Worm (Caenorhabditis elegans) whole organism, young adult: ENCODE measurements around the gene srx-17.

ENCODE experiments used
- B0336.3 ChIP-seq: fragments of 200-800 bp; sonication (Bioruptor generic); IDR thresholded peaks from 2 replicates; pipeline ENCODE4 v1.3.6; 2022; ENCODE audit warnings: missing genetic modification characterization, missing compliant biosample characterization
- C06A6.2 ChIP-seq: fragments of 200-800 bp; sonication (Bioruptor generic); conservative IDR thresholded peaks from 2 replicates; pipeline ENCODE4 v1.3.6; 2022; ENCODE audit warnings: missing genetic modification characterization, missing compliant biosample characterization
- F10E7.11 ChIP-seq: sonication (generic microtip); optimal IDR thresholded peaks from 2 replicates; lab custom pipeline; 2017; ENCODE audit warnings: mild to moderate bottlenecking, missing genetic modification characterization, moderate library complexity, missing compliant biosample characterization
- F33H1.4 ChIP-seq: fragments of 200-800 bp; sonication (Bioruptor generic); IDR thresholded peaks from 2 replicates; pipeline ENCODE4 v1.3.6; 2022; ENCODE audit warnings: missing genetic modification reagents, missing genetic modification characterization, missing compliant biosample characterization
- F37B4.10 ChIP-seq: fragments of 200-800 bp; sonication (Bioruptor generic); IDR thresholded peaks from 2 replicates; pipeline ENCODE4 v1.3.6; 2022; ENCODE audit warnings: missing genetic modification characterization, missing compliant biosample characterization
- F57C9.4 ChIP-seq: sonication (generic microtip); optimal IDR thresholded peaks from 2 replicates; lab custom pipeline; 2017; ENCODE audit warnings: mild to moderate bottlenecking, missing genetic modification characterization, missing compliant biosample characterization
- K11D2.4 ChIP-seq: fragments of 200-800 bp; sonication (Bioruptor generic); IDR thresholded peaks from 2 replicates; pipeline ENCODE4 v1.3.6; 2022; ENCODE audit warnings: missing genetic modification reagents, missing genetic modification characterization, missing compliant biosample characterization
- Y53G8AR.9 ChIP-seq: fragments of 200-800 bp; sonication (Bioruptor generic); conservative IDR thresholded peaks from 2 replicates; pipeline ENCODE4 v1.3.6; 2022; ENCODE audit warnings: missing genetic modification reagents, missing genetic modification characterization, missing compliant biosample characterization
- Y67H2A.10 ChIP-seq: fragments of 200-800 bp; sonication (Bioruptor generic); conservative IDR thresholded peaks from 2 replicates; pipeline ENCODE4 v1.3.6; 2022; ENCODE audit warnings: missing genetic modification reagents, missing genetic modification characterization, missing compliant biosample characterization
- Y95B8A.8 ChIP-seq: fragments of 200-800 bp; sonication (Bioruptor generic); IDR thresholded peaks from 2 replicates; pipeline ENCODE4 v1.3.6; 2022; ENCODE audit warnings: missing genetic modification reagents, missing genetic modification characterization, missing compliant biosample characterization
- ZK185.1 ChIP-seq: sonication (generic microtip); optimal IDR thresholded peaks from 2 replicates; lab custom pipeline; 2016; ENCODE audit warnings: mild to moderate bottlenecking, missing genetic modification characterization, missing compliant biosample characterization; ENCODE audit not compliant: poor library complexity, severe bottlenecking
- atf-7 ChIP-seq: sonication (generic microtip); optimal IDR thresholded peaks from 2 replicates; lab custom pipeline; 2017; ENCODE audit warnings: mild to moderate bottlenecking, missing genetic modification characterization, missing compliant biosample characterization
- bed-2 ChIP-seq: fragments of 200-800 bp; sonication (Bioruptor generic); IDR thresholded peaks from 2 replicates; pipeline ENCODE4 v1.3.6; 2022; ENCODE audit warnings: missing genetic modification reagents, missing genetic modification characterization, missing compliant biosample characterization
- cebp-1 ChIP-seq, 2 experiments: fragments of 200-800 bp in 1 of 2; sonication (Bioruptor generic) in 1 of 2; sonication (generic microtip) in 1 of 2; IDR thresholded peaks in 1 of 2; optimal IDR thresholded peaks in 1 of 2; 2 replicates each; pipeline versions ENCODE4 v1.3.6 to Lab custom; 2017 to 2022; ENCODE audit warnings: missing compliant biosample characterization in 2 of 2, missing genetic modification characterization in 2 of 2, mild to moderate bottlenecking in 1 of 2, missing genetic modification reagents in 1 of 2, moderate library complexity in 1 of 2
- chd-7 ChIP-seq: sonication (generic microtip); optimal IDR thresholded peaks from 2 replicates; lab custom pipeline; 2016; ENCODE audit warnings: mild to moderate bottlenecking, missing genetic modification characterization, moderate library complexity, missing compliant biosample characterization
- die-1 ChIP-seq: sonication (generic microtip); optimal IDR thresholded peaks from 2 replicates; lab custom pipeline; 2016; ENCODE audit warnings: missing genotype, mild to moderate bottlenecking, missing genetic modification characterization, missing compliant biosample characterization
- dox-1 ChIP-seq: fragments of 200-800 bp; sonication (Bioruptor generic); IDR thresholded peaks from 2 replicates; pipeline ENCODE4 v1.3.6; 2022; ENCODE audit warnings: missing genetic modification reagents, missing genetic modification characterization, missing compliant biosample characterization
- dpff-1 ChIP-seq: sonication (generic microtip); optimal IDR thresholded peaks from 2 replicates; lab custom pipeline; 2017; ENCODE audit warnings: mild to moderate bottlenecking, missing genetic modification characterization, missing compliant biosample characterization
- ekl-4 ChIP-seq: fragments of 200-800 bp; sonication (Bioruptor generic); IDR thresholded peaks from 2 replicates; pipeline ENCODE4 v1.3.6; 2022; ENCODE audit warnings: missing genetic modification reagents, missing genetic modification characterization, missing compliant biosample characterization
- hmg-20 ChIP-seq: fragments of 200-800 bp; sonication (Bioruptor generic); IDR thresholded peaks from 2 replicates; pipeline ENCODE4 v1.3.6; 2022; ENCODE audit warnings: missing genetic modification reagents, missing genetic modification characterization, missing compliant biosample characterization
- let-526 ChIP-seq: fragments of 200-800 bp; sonication (Bioruptor generic); IDR thresholded peaks from 2 replicates; pipeline ENCODE4 v1.3.6; 2022; ENCODE audit warnings: missing genetic modification reagents, missing genetic modification characterization, missing compliant biosample characterization
- lin-54 ChIP-seq: fragments of 200-800 bp; sonication (Bioruptor generic); optimal IDR thresholded peaks from 2 replicates; lab custom pipeline; 2018; ENCODE audit warnings: mild to moderate bottlenecking, missing genetic modification characterization, missing compliant biosample characterization
- madf-3 ChIP-seq: fragments of 200-800 bp; sonication (Bioruptor generic); IDR thresholded peaks from 2 replicates; pipeline ENCODE4 v1.3.6; 2022; ENCODE audit warnings: missing genetic modification reagents, missing genetic modification characterization, missing compliant biosample characterization
- madf-6 ChIP-seq: fragments of 200-800 bp; sonication (Bioruptor generic); IDR thresholded peaks from 2 replicates; pipeline ENCODE4 v1.3.6; 2022; ENCODE audit warnings: missing genetic modification reagents, missing genetic modification characterization, missing compliant biosample characterization
- mes-4 ChIP-seq: sonication (generic microtip); optimal IDR thresholded peaks from 2 replicates; lab custom pipeline; 2016; ENCODE audit warnings: missing genotype, missing genetic modification characterization, missing compliant biosample characterization
- mxl-1 ChIP-seq: sonication (generic microtip); optimal IDR thresholded peaks from 2 replicates; lab custom pipeline; 2016; ENCODE audit warnings: missing genetic modification characterization, missing compliant biosample characterization
- nfyb-1 ChIP-seq: fragments of 200-800 bp; sonication (Bioruptor generic); IDR thresholded peaks from 2 replicates; pipeline ENCODE4 v1.3.6; 2022; ENCODE audit warnings: missing genetic modification reagents, missing genetic modification characterization, missing compliant biosample characterization
- nhr-179 ChIP-seq: sonication (generic microtip); optimal IDR thresholded peaks from 2 replicates; lab custom pipeline; 2016; ENCODE audit warnings: mild to moderate bottlenecking, missing genetic modification characterization, missing compliant biosample characterization
- nhr-27 ChIP-seq: fragments of 200-800 bp; sonication (Bioruptor generic); optimal IDR thresholded peaks from 2 replicates; lab custom pipeline; 2018; ENCODE audit warnings: mild to moderate bottlenecking, missing genetic modification characterization, moderate library complexity, missing compliant biosample characterization
- nhr-90 ChIP-seq: sonication (generic microtip); optimal IDR thresholded peaks from 2 replicates; lab custom pipeline; 2016; ENCODE audit warnings: missing genotype, mild to moderate bottlenecking, missing genetic modification characterization, missing compliant biosample characterization
- pbrm-1 ChIP-seq: fragments of 200-800 bp; sonication (Bioruptor generic); IDR thresholded peaks from 2 replicates; pipeline ENCODE4 v1.3.6; 2022; ENCODE audit warnings: missing genetic modification reagents, missing genetic modification characterization, missing compliant biosample characterization
- rpc-1 ChIP-seq, 2 experiments: fragments of 150-350 bp in 1 of 2; sonication (generic microtip) in 1 of 2; optimal IDR thresholded peaks; 2 replicates each; lab custom pipeline; 2014 to 2018; ENCODE audit warnings: missing biosample characterization in 1 of 2, missing genetic modification characterization in 1 of 2, missing genetic modification reagents in 1 of 2, missing genotype in 1 of 2
- snpc-1.1 ChIP-seq: sonication (generic microtip); optimal IDR thresholded peaks from 2 replicates; lab custom pipeline; 2017; ENCODE audit warnings: missing genetic modification characterization, mild to moderate bottlenecking, missing compliant biosample characterization, antibody characterized with exemption, moderate library complexity, missing genotype, missing genetic modification reagents; ENCODE audit not compliant: insufficient read depth
- snpc-1.3 ChIP-seq: sonication (generic microtip); optimal IDR thresholded peaks from 2 replicates; lab custom pipeline; 2017; ENCODE audit warnings: missing genetic modification characterization, mild to moderate bottlenecking, missing compliant biosample characterization, antibody characterized with exemption, moderate library complexity, missing genotype, missing genetic modification reagents; ENCODE audit not compliant: insufficient read depth
- snpc-3.4 ChIP-seq: sonication (generic microtip); optimal IDR thresholded peaks from 2 replicates; lab custom pipeline; 2017; ENCODE audit warnings: missing genetic modification characterization, mild to moderate bottlenecking, missing compliant biosample characterization, antibody characterized with exemption, moderate library complexity, missing genotype, missing genetic modification reagents
- snpc-4 ChIP-seq, 5 experiments: fragments of 150-350 bp in 1 of 5; sonication (generic microtip) in 4 of 5; optimal IDR thresholded peaks; 2 replicates each; lab custom pipeline; 2014 to 2018; ENCODE audit warnings: missing genetic modification characterization in 5 of 5, missing biosample characterization in 3 of 5, antibody characterized with exemption in 2 of 5, mild to moderate bottlenecking in 2 of 5, missing compliant biosample characterization in 2 of 5, missing genotype in 2 of 5, moderate library complexity in 2 of 5, missing genetic modification reagents in 1 of 5
- tbx-9 ChIP-seq: sonication (generic microtip); optimal IDR thresholded peaks from 2 replicates; lab custom pipeline; 2016; ENCODE audit warnings: borderline replicate concordance, missing genetic modification characterization, inconsistent platforms, missing compliant biosample characterization
- unc-62 ChIP-seq: fragments of 150-350 bp; optimal IDR thresholded peaks from 2 replicates; lab custom pipeline; 2014; ENCODE audit warnings: missing biosample characterization, missing genetic modification reagents, missing genetic modification characterization
- zfh-2 ChIP-seq: fragments of 200-800 bp; sonication (Bioruptor generic); conservative IDR thresholded peaks from 2 replicates; pipeline ENCODE4 v1.3.6; 2022; ENCODE audit warnings: missing genetic modification reagents, missing genetic modification characterization, missing compliant biosample characterization
- zim-3 ChIP-seq: sonication (generic microtip); optimal IDR thresholded peaks from 2 replicates; lab custom pipeline; 2017; ENCODE audit warnings: mild to moderate bottlenecking, missing genetic modification characterization, moderate library complexity, missing compliant biosample characterization
- ztf-26 ChIP-seq: sonication (generic microtip); optimal IDR thresholded peaks from 2 replicates; lab custom pipeline; 2017; ENCODE audit warnings: missing genetic modification characterization, missing compliant biosample characterization
- ztf-28 ChIP-seq: fragments of 200-800 bp; sonication (Bioruptor generic); IDR thresholded peaks from 2 replicates; pipeline ENCODE4 v1.3.6; 2022; ENCODE audit warnings: missing genetic modification reagents, missing genetic modification characterization, missing compliant biosample characterization

The srx-17 gene

ce11 chrV:13840909-13841308 lies at the start of gene srx-17:
TSS of gene srx-17 (plus strand) at chrV:13841209.
- TF ChIP-seq ztf-28 (GFP tag; lab: Robert Waterston, UW) (no peak), F33H1.4 (no peak), mxl-1 (tag; lab: Kevin White, UChicago) (no peak), nhr-27 (tag; lab: Kevin White, UChicago) (no peak), snpc-1.3 (tag; lab: Kevin White, UChicago) (no peak), madf-3 (GFP tag; lab: Robert Waterston, UW) (no peak), Y67H2A.10 (no peak)
- TF ChIP-seq, all 124 proteins: peak for 0

ce11 chrV:13794046-13794445 lies 47.0 kb upstream of the srx-17 start:
- 0 out of 2 replicates have a peak, but pooled peaks have one; percentile 38 for TF ChIP-seq dox-1
- no peak for TF ChIP-seq unc-62
- no peak for TF ChIP-seq rpc-1 (optimal IDR thresholded peaks at IDR 0.05; lab: Kevin White, UChicago)
- no peak for TF ChIP-seq rpc-1 (tag; optimal IDR thresholded peaks at IDR 0.05; lab: Kevin White, UChicago)
- TF ChIP-seq let-526 (GFP tag; lab: Robert Waterston, UW): no peak
- no peak for TF ChIP-seq nhr-27 (tag; lab: Kevin White, UChicago)
- no peak for TF ChIP-seq zim-3 (tag; lab: Kevin White, UChicago)
- TF ChIP-seq nhr-90 (tag; lab: Kevin White, UChicago): no peak
- TF ChIP-seq F10E7.11 (tag; lab: Kevin White, UChicago): no peak
- no peak for TF ChIP-seq atf-7 (tag; lab: Kevin White, UChicago)
- TF ChIP-seq zfh-2 (GFP tag; lab: Robert Waterston, UW): peak; percentile 72

ce11 chrV:13796246-13796776 lies 44.7 kb upstream of the srx-17 start, which contains the start of gene twk-32:
TSS of gene twk-32 (plus strand) at chrV:13796641.
- 0 out of 2 replicates have a peak, but pooled peaks have one; percentile 15 for TF ChIP-seq K11D2.4
- TF ChIP-seq madf-6 (GFP tag; lab: Robert Waterston, UW): 0 out of 2 replicates have a peak, but pooled peaks have one; percentile 3
- peak; percentile 24 for TF ChIP-seq dpff-1 (tag; lab: Kevin White, UChicago)
- TF ChIP-seq cebp-1 (GFP tag; IDR thresholded peaks at IDR 0.05; lab: Robert Waterston, UW): no peak
- TF ChIP-seq cebp-1 (tag; optimal IDR thresholded peaks at IDR 0.05; lab: Kevin White, UChicago): peak; percentile 51
- 0 out of 2 replicates have a peak, but pooled peaks have one; percentile 8 for TF ChIP-seq pbrm-1
- TF ChIP-seq bed-2: no peak
- peak; percentile 58 for TF ChIP-seq B0336.3 (GFP tag; lab: Robert Waterston, UW)
- TF ChIP-seq snpc-1.1 (tag; lab: Kevin White, UChicago): no peak
- peak; percentile 31 for TF ChIP-seq chd-7
- 0 out of 2 replicates have a peak, but pooled peaks have one; percentile 9 for TF ChIP-seq C06A6.2
- 0 out of 2 replicates have a peak, but pooled peaks have one; percentile 29 for TF ChIP-seq ekl-4
- TF ChIP-seq ztf-26 (tag; lab: Kevin White, UChicago): peak; percentile 23
- TF ChIP-seq Y53G8AR.9 (GFP tag; lab: Robert Waterston, UW): no peak
- TF ChIP-seq ZK185.1: no peak
- peak; percentile 60; the same call in 1 of the 2 replicates for TF ChIP-seq nfyb-1
- no peak for TF ChIP-seq zfh-2 (GFP tag; lab: Robert Waterston, UW)
- TF ChIP-seq dox-1: peak; percentile 31; the same call in 1 of the 2 replicates
- TF ChIP-seq, all 124 proteins: peak for 12

ce11 chrV:13799190-13799589 lies 41.8 kb upstream of the srx-17 start:
- TF ChIP-seq Y95B8A.8 (no peak), mes-4 (tag; lab: Kevin White, UChicago) (no peak), snpc-4 (GFP tag; optimal IDR thresholded peaks at IDR 0.05; lab: Kevin White, UChicago) (no peak), snpc-4 (tag; optimal IDR thresholded peaks at IDR 0.05; lab: Kevin White, UChicago) (no peak), ztf-28 (GFP tag; lab: Robert Waterston, UW) (no peak), F37B4.10 (GFP tag; lab: Robert Waterston, UW) (no peak), F33H1.4 (no peak), B0336.3 (GFP tag; lab: Robert Waterston, UW) (no peak), snpc-3.4 (tag; lab: Kevin White, UChicago) (no peak), die-1 (no peak), hmg-20 (no peak), chd-7 (no peak), lin-54 (GFP tag; lab: Kevin White, UChicago) (no peak), F57C9.4 (tag; lab: Kevin White, UChicago) (no peak), tbx-9 (no peak), nhr-179 (no peak)
